Worm (Caenorhabditis elegans): ENCODE measurements around the gene B0035.3.

DNA sequence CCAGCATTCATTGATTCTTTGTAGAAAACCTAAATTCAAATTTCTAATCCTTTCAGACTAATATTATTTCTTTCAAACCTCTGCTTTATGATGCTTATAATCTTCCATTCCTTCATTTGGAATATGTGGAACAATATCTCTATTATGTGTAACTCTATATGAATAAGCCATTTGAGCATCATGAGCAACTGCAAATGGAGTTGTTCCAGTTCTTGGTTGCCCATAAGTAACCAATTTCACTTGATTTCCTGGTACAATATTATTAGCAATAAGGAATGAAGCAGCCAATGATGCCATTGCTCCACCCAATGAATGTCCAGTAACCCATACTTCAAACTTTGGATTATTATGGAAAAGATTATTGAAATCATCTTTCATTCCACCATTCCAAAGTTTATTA lies 9.8 kb downstream of the B0035.3 start:
- TF ChIP-seq dao-5 (tag; optimal IDR thresholded peaks at IDR 0.05) (no peak), W03F9.2 (tag; optimal IDR thresholded peaks at IDR 0.05) (no peak), him-1 (tag; optimal IDR thresholded peaks at IDR 0.05) (no peak)
